Worm (Caenorhabditis elegans) whole organism, mixed stage, embryonic: ENCODE measurements around the gene inx-3.

Experiments
- drap-1 ChIP-seq: fragments of 200-800 bp; sonication (Bioruptor generic); optimal IDR thresholded peaks from 3 replicates; lab custom pipeline; 2018; ENCODE audit warnings: mild to moderate bottlenecking, missing genetic modification characterization, missing compliant biosample characterization
- snpc-4 ChIP-seq: fragments of 150-350 bp; optimal IDR thresholded peaks from 2 replicates; lab custom pipeline; 2014; ENCODE audit warnings: missing biosample characterization, missing genetic modification characterization
- unc-120 ChIP-seq: sonication (generic microtip); optimal IDR thresholded peaks from 2 replicates; lab custom pipeline; 2017; ENCODE audit warnings: missing genetic modification characterization, missing compliant biosample characterization; ENCODE audit not compliant: poor library complexity, severe bottlenecking

ce11 chrX:6041094-6041441, 45.1 kb downstream of the inx-3 start:
- TF ChIP-seq drap-1 (GFP tag; lab: Kevin White, UChicago) (no peak), unc-120 (tag; lab: Kevin White, UChicago) (no peak), snpc-4 (tag; lab: Kevin White, UChicago) (no peak)
